Worm (Caenorhabditis elegans) whole organism, L4 larva: ENCODE results near the gene C33C12.1.

Experiments
- F49E8.2 ChIP-seq: sonication (generic microtip); optimal IDR thresholded peaks from 2 replicates; lab custom pipeline; 2016; ENCODE audit warnings: missing compliant biosample characterization, mild to moderate bottlenecking, missing genetic modification characterization, borderline replicate concordance
- arid-1 ChIP-seq: fragments of 200-800 bp; sonication (Bioruptor generic); conservative IDR thresholded peaks from 2 replicates; pipeline ENCODE4 v1.3.6; 2022; ENCODE audit warnings: missing genetic modification reagents, missing genetic modification characterization, missing compliant biosample characterization
- dve-1 ChIP-seq: sonication (generic microtip); optimal IDR thresholded peaks from 2 replicates; lab custom pipeline; 2017; ENCODE audit warnings: antibody characterized with exemption, mild to moderate bottlenecking, missing genetic modification characterization, missing compliant biosample characterization; ENCODE audit not compliant: insufficient read depth
- jun-1 ChIP-seq: fragments of 150-350 bp; optimal IDR thresholded peaks from 2 replicates; lab custom pipeline; 2014; ENCODE audit warnings: missing biosample characterization, missing genetic modification reagents, missing genetic modification characterization
- lsy-2 ChIP-seq, 2 experiments: fragments of 150-350 bp in 1 of 2; sonication (generic microtip) in 1 of 2; optimal IDR thresholded peaks; 2 replicates each; lab custom pipeline; 2014 to 2017; ENCODE audit warnings: missing biosample characterization in 2 of 2, missing genetic modification characterization in 2 of 2
- nhr-237 ChIP-seq: sonication (generic microtip); optimal IDR thresholded peaks from 2 replicates; lab custom pipeline; 2017; ENCODE audit warnings: missing biosample characterization, missing genetic modification characterization
- nhr-25 ChIP-seq: sonication (generic microtip); optimal IDR thresholded peaks from 2 replicates; lab custom pipeline; 2017; ENCODE audit warnings: missing genetic modification characterization, mild to moderate bottlenecking, missing compliant biosample characterization, antibody characterized with exemption, moderate library complexity, borderline replicate concordance; ENCODE audit not compliant: insufficient read depth
- nhr-77 ChIP-seq: fragments of 150-350 bp; optimal IDR thresholded peaks from 2 replicates; lab custom pipeline; 2014; ENCODE audit warnings: missing biosample characterization, missing genetic modification characterization
- pha-4 ChIP-seq, 2 experiments: fragments of 150-350 bp in 1 of 2; fragments of 200-800 bp in 1 of 2; sonication (Bioruptor generic) in 1 of 2; IDR thresholded peaks in 1 of 2; optimal IDR thresholded peaks in 1 of 2; 2 replicates each; pipeline versions ENCODE4 v1.3.6 to Lab custom; 2014 to 2022; ENCODE audit warnings: missing genetic modification characterization in 2 of 2, missing genetic modification reagents in 2 of 2, missing biosample characterization in 1 of 2, missing compliant biosample characterization in 1 of 2
- snpc-4 ChIP-seq: fragments of 150-350 bp; optimal IDR thresholded peaks from 2 replicates; lab custom pipeline; 2014; ENCODE audit warnings: missing biosample characterization, missing genetic modification characterization
- unc-62 ChIP-seq, 3 experiments: fragments of 150-350 bp in 1 of 3; sonication (generic microtip); optimal IDR thresholded peaks in 2 of 3; peaks in 1 of 3; 1 replicate in 1 of 3; 2 replicates in 2 of 3; lab custom pipeline; 2014 to 2017; ENCODE audit warnings: missing biosample characterization in 3 of 3, missing genetic modification characterization in 3 of 3, missing genetic modification reagents in 3 of 3, missing genotype in 1 of 3
- ztf-11 ChIP-seq: fragments of 150-350 bp; optimal IDR thresholded peaks from 2 replicates; lab custom pipeline; 2014; ENCODE audit warnings: missing biosample characterization, missing genetic modification characterization

DNA sequence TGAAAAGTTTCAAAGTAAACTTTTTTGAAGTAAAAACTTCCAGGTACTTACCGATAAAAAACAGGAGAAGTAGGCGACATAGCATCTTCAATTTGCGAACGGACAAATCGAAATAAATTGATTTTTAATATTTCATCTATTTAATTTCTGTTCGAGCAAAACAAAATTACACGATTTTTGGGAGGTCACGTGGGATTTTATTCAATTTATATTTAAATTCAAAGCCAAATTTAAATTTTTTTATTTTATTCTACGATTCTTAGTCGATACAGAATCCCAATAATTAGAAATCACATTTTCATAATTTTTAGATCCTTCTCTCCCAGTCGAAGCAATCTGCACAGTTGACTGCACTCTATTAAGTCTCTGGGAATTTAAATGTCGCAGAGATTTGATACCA is 28.0 kb upstream of the C33C12.1 start, which contains the start of gene C33C12.12:
- TF ChIP-seq snpc-4 (no peak), F49E8.2 (tag; lab: Kevin White, UChicago) (no peak), lsy-2 (tag; optimal IDR thresholded peaks at IDR 0.05; lab: Kevin White, UChicago) (no peak), nhr-25 (tag; lab: Kevin White, UChicago) (no peak), nhr-237 (no peak), unc-62 (GFP tag; optimal IDR thresholded peaks at IDR 0.05 in 1 of 2; lab: Kevin White, UChicago) (no peak), unc-62 (tag; optimal IDR thresholded peaks at IDR 0.05; lab: Kevin White, UChicago) (no peak), nhr-77 (tag; lab: Kevin White, UChicago) (no peak), dve-1 (tag; lab: Kevin White, UChicago) (no peak), pha-4 (GFP tag; IDR thresholded peaks at IDR 0.05; lab: Robert Waterston, UW) (no peak), pha-4 (tag; optimal IDR thresholded peaks at IDR 0.05; lab: Kevin White, UChicago) (no peak), jun-1 (tag; lab: Kevin White, UChicago) (no peak), ztf-11 (tag; lab: Kevin White, UChicago) (no peak), arid-1 (GFP tag; lab: Robert Waterston, UW) (no peak)
